Fruit fly (Drosophila melanogaster) Kc167 (cell line): Measurements from ENCODE around the gene Top1.

Source experiments
- Myc ChIP-seq: fragments of >200 bp; optimal IDR thresholded peaks from 2 replicates; lab custom pipeline; 2017; ENCODE audit warnings: missing external identifiers
- Sin3A ChIP-seq: fragments of >200 bp; optimal IDR thresholded peaks from 2 replicates; lab custom pipeline; 2018; ENCODE audit warnings: missing external identifiers
- insv ChIP-seq: fragments of >200 bp; optimal IDR thresholded peaks from 3 replicates; lab custom pipeline; 2018; ENCODE audit warnings: missing external identifiers
- psq ChIP-seq: fragments of >200 bp; optimal IDR thresholded peaks from 2 replicates; lab custom pipeline; 2017; ENCODE audit warnings: missing external identifiers
- ttk ChIP-seq: sonication (Bioruptor generic); optimal IDR thresholded peaks from 2 replicates; lab custom pipeline; 2017; ENCODE audit warnings: missing external identifiers

DNA sequence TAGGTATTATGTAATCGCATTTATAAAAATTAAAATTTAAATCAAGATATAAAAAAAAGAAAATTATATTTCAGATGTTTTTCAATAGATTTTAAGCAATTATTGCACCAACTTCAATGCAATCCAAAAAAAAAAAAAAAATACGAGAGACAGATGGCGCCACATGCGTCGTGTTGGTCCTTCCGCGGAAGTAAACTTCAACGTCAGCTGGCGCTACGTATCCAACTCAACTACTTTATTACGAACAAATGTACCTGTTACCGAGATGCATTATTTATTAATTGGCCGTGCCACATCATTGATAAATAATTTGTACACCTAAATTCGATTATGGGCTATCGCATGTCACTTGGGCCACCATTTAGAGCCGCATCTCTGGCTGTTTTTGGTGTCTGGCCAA, 34.4 kb downstream of the Top1 start:
- TF ChIP-seq psq (lab: Kevin White, UChicago) (no peak), insv (no peak), Sin3A (lab: Kevin White, UChicago) (no peak), Myc (lab: Kevin White, UChicago) (no peak), ttk (lab: Kevin White, UChicago) (no peak)
